Worm (Caenorhabditis elegans): Measurements from ENCODE around the gene cpr-2.

Gene cpr-2

ce11 chrV:16487474-16487873, 46.4 kb downstream of the cpr-2 start, which contains the start of gene Y32B12A.5:
Gene Y32B12A.5, minus strand, starts transcription at chrV:16487574.
- TF ChIP-seq elt-2 (tag; optimal IDR thresholded peaks at IDR 0.05) = peak; percentile 10
- no peak for TF ChIP-seq nhr-43 (tag; optimal IDR thresholded peaks at IDR 0.05; ENCODE audit: poor library complexity, severe bottlenecking)
- TF ChIP-seq tbx-2 (tag; optimal IDR thresholded peaks at IDR 0.05) = no peak
- TF ChIP-seq mml-1 (tag; optimal IDR thresholded peaks at IDR 0.05) = no peak

ce11 chrV:16483681-16484080, 50.2 kb downstream of the cpr-2 start, which contains the start of gene srh-139:
Gene srh-139, plus strand, starts transcription at chrV:16483981.
- TF ChIP-seq nhr-11 (tag; optimal IDR thresholded peaks at IDR 0.05) (no peak), hmg-11 (tag; optimal IDR thresholded peaks at IDR 0.05) (no peak)

ce11 chrV:16483044-16483443, 50.9 kb downstream of the cpr-2 start, which contains the start of gene F57E7.2:
Gene F57E7.2, minus strand, starts transcription at chrV:16483144.
- TF ChIP-seq elt-1 (tag; optimal IDR thresholded peaks at IDR 0.05) = no peak
- no peak for TF ChIP-seq R02D3.7 (tag; optimal IDR thresholded peaks at IDR 0.05)
- no peak for TF ChIP-seq fkh-10 (GFP tag; optimal IDR thresholded peaks at IDR 0.05)
- no peak for TF ChIP-seq elt-2 (tag; optimal IDR thresholded peaks at IDR 0.05)
- TF ChIP-seq elt-3 (tag; optimal IDR thresholded peaks at IDR 0.05) = no peak
- no peak for TF ChIP-seq nhr-25 (tag; optimal IDR thresholded peaks at IDR 0.05)
- TF ChIP-seq nhr-12 (tag; optimal IDR thresholded peaks at IDR 0.05) = no peak
- TF ChIP-seq ceh-16 (tag; optimal IDR thresholded peaks at IDR 0.05) = no peak
- no peak for TF ChIP-seq egl-5 (tag; optimal IDR thresholded peaks at IDR 0.05)
- TF ChIP-seq hmg-11 (tag; optimal IDR thresholded peaks at IDR 0.05) = no peak
- TF ChIP-seq eor-1 (tag; optimal IDR thresholded peaks at IDR 0.05) = no peak
- no peak for TF ChIP-seq pqm-1 (tag; optimal IDR thresholded peaks at IDR 0.05)
- no peak for TF ChIP-seq ama-1 (optimal IDR thresholded peaks at IDR 0.05)
- TF ChIP-seq skn-1 (tag; optimal IDR thresholded peaks at IDR 0.05) = no peak
- TF ChIP-seq egl-27 (tag; optimal IDR thresholded peaks at IDR 0.05) = no peak
- TF ChIP-seq ztf-11 (tag; optimal IDR thresholded peaks at IDR 0.05) = no peak
- no peak for TF ChIP-seq ceh-28 (tag; optimal IDR thresholded peaks at IDR 0.05)
- TF ChIP-seq unc-39 (tag; optimal IDR thresholded peaks at IDR 0.05) = no peak
- TF ChIP-seq ceh-82 (tag; optimal IDR thresholded peaks at IDR 0.05) = no peak
- TF ChIP-seq nhr-43 (tag; optimal IDR thresholded peaks at IDR 0.05; ENCODE audit: poor library complexity, severe bottlenecking) = no peak

Measured in whole organism, L3 larva.